Worm (Caenorhabditis elegans) whole organism, young adult: ENCODE results near the gene nep-25.

Source experiments
- ama-1 ChIP-seq, 3 experiments: fragments of 150-350 bp in 1 of 3; sonication (generic microtip) in 2 of 3; optimal IDR thresholded peaks; 2 replicates each; lab custom pipeline; 2014 to 2018; ENCODE audit warnings: missing biosample characterization in 2 of 3, missing genetic modification characterization in 2 of 3, missing genetic modification reagents in 2 of 3
- ccch-3 ChIP-seq: fragments of 200-800 bp; sonication (Bioruptor generic); optimal IDR thresholded peaks from 2 replicates; lab custom pipeline; 2018; ENCODE audit warnings: mild to moderate bottlenecking, missing genetic modification characterization, missing compliant biosample characterization
- ceh-79 ChIP-seq: sonication (generic microtip); optimal IDR thresholded peaks from 2 replicates; lab custom pipeline; 2017; ENCODE audit warnings: mild to moderate bottlenecking, missing genetic modification characterization, missing compliant biosample characterization
- egrh-3 ChIP-seq: fragments of 200-800 bp; sonication (Bioruptor generic); IDR thresholded peaks from 2 replicates; pipeline ENCODE4 v1.3.6; 2022; ENCODE audit warnings: missing genetic modification reagents, missing genetic modification characterization, missing compliant biosample characterization
- lir-1 ChIP-seq: fragments of 200-800 bp; sonication (Bioruptor generic); conservative IDR thresholded peaks from 2 replicates; pipeline ENCODE4 v1.3.6; 2022; ENCODE audit warnings: missing genetic modification reagents, missing genetic modification characterization, missing compliant biosample characterization
- mes-4 ChIP-seq: sonication (generic microtip); optimal IDR thresholded peaks from 2 replicates; lab custom pipeline; 2016; ENCODE audit warnings: missing genotype, missing genetic modification characterization, missing compliant biosample characterization
- pha-4 ChIP-seq: fragments of 150-350 bp; sonication (generic microtip); optimal IDR thresholded peaks from 2 replicates; lab custom pipeline; 2014; ENCODE audit warnings: missing biosample characterization, missing genetic modification reagents, missing genetic modification characterization
- rcor-1 ChIP-seq: fragments of 200-800 bp; sonication (Bioruptor generic); IDR thresholded peaks from 2 replicates; pipeline ENCODE4 v1.3.6; 2022; ENCODE audit warnings: missing genetic modification reagents, missing genetic modification characterization, missing compliant biosample characterization
- snpc-1.1 ChIP-seq: sonication (generic microtip); optimal IDR thresholded peaks from 2 replicates; lab custom pipeline; 2017; ENCODE audit warnings: missing genetic modification characterization, mild to moderate bottlenecking, missing compliant biosample characterization, antibody characterized with exemption, moderate library complexity, missing genotype, missing genetic modification reagents; ENCODE audit not compliant: insufficient read depth
- unc-130 ChIP-seq: sonication (generic microtip); optimal IDR thresholded peaks from 2 replicates; lab custom pipeline; 2016; ENCODE audit warnings: missing genetic modification reagents, missing genetic modification characterization, missing compliant biosample characterization

DNA sequence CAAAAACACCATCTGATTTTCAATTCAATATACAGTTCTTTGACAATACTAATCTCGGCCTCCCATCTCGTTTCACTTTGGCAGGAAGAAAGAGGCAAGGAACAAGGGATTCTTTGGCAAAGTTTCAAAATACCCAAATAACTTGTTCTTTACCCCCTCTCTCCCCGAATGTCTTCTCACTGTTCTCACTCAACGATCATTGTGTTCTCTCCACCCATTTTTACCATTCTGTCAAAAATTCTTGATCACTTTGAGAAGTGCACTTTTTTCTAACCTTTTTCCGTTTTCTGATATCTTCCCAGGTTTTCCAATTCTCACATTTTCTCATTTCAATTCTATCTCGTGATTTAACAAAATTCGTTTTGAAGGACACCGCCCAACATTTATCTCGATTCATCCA is 12.1 kb downstream of the nep-25 start, which contains the start of gene H41C03.1:
- no peak for TF ChIP-seq ccch-3 (GFP tag; lab: Kevin White, UChicago)
- TF ChIP-seq ceh-79 (tag; lab: Kevin White, UChicago), result no peak
- no peak for TF ChIP-seq rcor-1
- TF ChIP-seq lir-1 (GFP tag; lab: Robert Waterston, UW), result no peak
- TF ChIP-seq ama-1 (optimal IDR thresholded peaks at IDR 0.05; lab: Kevin White, UChicago), result no peak
- no peak for TF ChIP-seq ama-1 (GFP tag; optimal IDR thresholded peaks at IDR 0.05; lab: Kevin White, UChicago)
- no peak for TF ChIP-seq mes-4 (tag; lab: Kevin White, UChicago)
- TF ChIP-seq snpc-1.1 (tag; lab: Kevin White, UChicago), result no peak
- TF ChIP-seq unc-130 (GFP tag; lab: Kevin White, UChicago), result no peak
- no peak for TF ChIP-seq pha-4 (tag; lab: Kevin White, UChicago)
- TF ChIP-seq egrh-3 (GFP tag; lab: Robert Waterston, UW), result no peak
